Fruit fly (Drosophila melanogaster): ENCODE measurements around the gene CG1695.

CG1695 gene

DNA sequence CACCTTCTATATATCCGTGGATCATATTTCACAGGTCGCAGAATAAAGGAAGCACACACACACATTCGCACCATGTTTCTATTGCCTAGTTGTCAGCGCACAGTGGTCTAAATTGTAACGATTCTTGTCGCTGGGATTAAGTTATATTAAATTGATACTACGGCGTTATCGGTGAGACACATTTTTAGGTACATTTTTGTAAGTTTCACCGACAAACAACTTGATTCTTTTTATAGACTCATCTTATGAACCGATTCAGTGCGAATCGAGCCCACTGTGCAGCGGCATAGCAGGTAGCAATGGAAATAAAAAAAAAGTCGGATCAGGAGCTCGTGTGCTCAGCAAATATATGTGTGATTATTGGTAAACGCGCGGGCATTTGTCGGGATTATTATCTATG is 46.6 kb downstream of the CG1695 start (continued):
- TF ChIP-seq Elba2 (GFP tag; optimal IDR thresholded peaks at IDR 0.05) (peak; percentile 30), Ets65A (GFP tag) (peak; percentile 92), caup (GFP tag; optimal IDR thresholded peaks at IDR 0.05; ENCODE audit: severe bottlenecking) (peak; percentile 40), CG14965 (GFP tag; optimal IDR thresholded peaks at IDR 0.05; ENCODE audit: borderline replicate concordance) (peak; percentile 22), trem (tag; optimal IDR thresholded peaks at IDR 0.05) (peak; percentile 34)

DNA sequence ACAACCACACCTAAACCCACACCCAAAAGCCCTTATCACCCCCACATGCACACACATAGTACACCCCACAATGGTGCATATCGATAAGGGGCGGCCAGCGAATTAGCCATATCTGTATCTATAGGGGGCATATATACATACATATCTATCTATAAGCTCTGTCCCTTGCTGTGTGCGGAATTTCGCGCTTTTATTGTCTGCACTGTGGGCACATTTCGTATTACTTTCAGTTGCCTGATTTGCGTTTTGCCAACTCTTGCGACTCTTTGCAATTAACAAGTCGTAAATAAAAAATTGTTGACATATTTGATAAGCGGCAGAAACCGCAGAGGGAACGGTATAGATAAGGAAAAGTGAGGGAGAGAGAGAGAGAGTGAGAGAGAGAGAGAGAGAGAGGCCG is 47.7 kb downstream of the CG1695 start:
- TF ChIP-seq lab (GFP tag; optimal IDR thresholded peaks at IDR 0.05) (peak; percentile 58), Abd-B (GFP tag; optimal IDR thresholded peaks at IDR 0.05) (no peak), chinmo (GFP tag; IDR thresholded peaks at IDR 0.05; ENCODE audit: partially characterized antibody) (0 out of 4 replicates have a peak, but pooled peaks have one; percentile 69), sd (tag; optimal IDR thresholded peaks at IDR 0.05) (peak; percentile 79), bbx (GFP tag; IDR thresholded peaks at IDR 0.05; ENCODE audit: partially characterized antibody) (no peak), CG10462 (GFP tag; optimal IDR thresholded peaks at IDR 0.05) (no peak), Rfx (GFP tag; IDR thresholded peaks at IDR 0.05) (0 out of 2 replicates have a peak, but pooled peaks have one; percentile 19), Nf-YB (GFP tag; optimal IDR thresholded peaks at IDR 0.05) (no peak), NK7.1 (GFP tag; optimal IDR thresholded peaks at IDR 0.05) (no peak), CG7372 (GFP tag; IDR thresholded peaks at IDR 0.05) (no peak), sens (GFP tag) (peak; percentile 6), knrl (GFP tag; IDR thresholded peaks at IDR 0.05; ENCODE audit: partially characterized antibody) (no peak), CG7271 (tag; optimal IDR thresholded peaks at IDR 0.05) (no peak), CG10654 (GFP tag; optimal IDR thresholded peaks at IDR 0.05) (no peak), en (GFP tag; optimal IDR thresholded peaks at IDR 0.05) (no peak), CG2129 (GFP tag; IDR thresholded peaks at IDR 0.05; ENCODE audit: partially characterized antibody) (no peak), CG17912 (GFP tag; optimal IDR thresholded peaks at IDR 0.05) (no peak), cg (GFP tag; optimal IDR thresholded peaks at IDR 0.05) (peak; percentile 30), crp (GFP tag; optimal IDR thresholded peaks at IDR 0.05) (no peak), rib (GFP tag; IDR thresholded peaks at IDR 0.05) (peak; percentile 60; the same call in 1 of the 2 replicates), sqz (GFP tag; optimal IDR thresholded peaks at IDR 0.05) (peak; percentile 14), CG18011 (GFP tag; optimal IDR thresholded peaks at IDR 0.05) (no peak), sug (tag; optimal IDR thresholded peaks at IDR 0.05) (peak; percentile 92), CG10543 (GFP tag; optimal IDR thresholded peaks at IDR 0.05) (peak; percentile 23), Trl (optimal IDR thresholded peaks at IDR 0.05) (peak in 1 of 2 experiments; percentile 60), Trl (GFP tag; optimal IDR thresholded peaks at IDR 0.05) (no peak), HmgZ (tag; optimal IDR thresholded peaks at IDR 0.05) (peak; percentile 2), Six4 (GFP tag; optimal IDR thresholded peaks at IDR 0.05) (no peak), CG17186 (GFP tag; optimal IDR thresholded peaks at IDR 0.05) (no peak), grn (GFP tag; optimal IDR thresholded peaks at IDR 0.05) (peak; percentile 19), ase (GFP tag; IDR thresholded peaks at IDR 0.05) (0 out of 3 replicates have a peak, but pooled peaks have one; percentile 15), Vsx1 (GFP tag; optimal IDR thresholded peaks at IDR 0.05) (peak; percentile 26), CG1602 (GFP tag; optimal IDR thresholded peaks at IDR 0.05) (no peak), GATAe (GFP tag; conservative IDR thresholded peaks at IDR 0.05) (peak; percentile 61; the same call in 1 of the 2 replicates), lbe (GFP tag; optimal IDR thresholded peaks at IDR 0.05) (peak; percentile 17), mirr (GFP tag; optimal IDR thresholded peaks at IDR 0.05) (peak; percentile 39), Med (GFP tag) (peak; percentile 43), tup (GFP tag; optimal IDR thresholded peaks at IDR 0.05) (no peak), CG31441 (GFP tag; IDR thresholded peaks at IDR 0.05) (no peak), nau (GFP tag; optimal IDR thresholded peaks at IDR 0.05) (no peak), B-H1 (GFP tag; IDR thresholded peaks at IDR 0.05) (no peak), BtbVII (GFP tag; optimal IDR thresholded peaks at IDR 0.05) (peak; percentile 38), CG8290 (GFP tag; optimal IDR thresholded peaks at IDR 0.05) (no peak), CG8290 (tag; optimal IDR thresholded peaks at IDR 0.05) (peak in 1 of 2 experiments; percentile 29)

Measured in whole organism, embryonic.